Worm (Caenorhabditis elegans) whole organism, L2 larva: ENCODE measurements around the gene gpcp-2.

Experiments
- F13H6.1 ChIP-seq: sonication (generic microtip); optimal IDR thresholded peaks from 2 replicates; lab custom pipeline; 2016; ENCODE audit warnings: missing genetic modification characterization, missing compliant biosample characterization
- alr-1 ChIP-seq: fragments of 150-350 bp; optimal IDR thresholded peaks from 2 replicates; lab custom pipeline; 2014; ENCODE audit warnings: missing biosample characterization, missing genetic modification characterization
- ama-1 ChIP-seq: fragments of 150-350 bp; optimal IDR thresholded peaks from 2 replicates; lab custom pipeline; 2018; ENCODE audit warnings: inconsistent platforms
- blmp-1 ChIP-seq: sonication (generic microtip); optimal IDR thresholded peaks from 2 replicates; lab custom pipeline; 2017; ENCODE audit warnings: missing genetic modification characterization, mild to moderate bottlenecking, missing compliant biosample characterization, antibody characterized with exemption, moderate library complexity; ENCODE audit not compliant: insufficient read depth
- elt-1 ChIP-seq: fragments of 150-350 bp; optimal IDR thresholded peaks from 2 replicates; lab custom pipeline; 2014; ENCODE audit warnings: missing biosample characterization, missing genetic modification characterization
- fos-1 ChIP-seq: fragments of 150-350 bp; optimal IDR thresholded peaks from 2 replicates; lab custom pipeline; 2014; ENCODE audit warnings: missing biosample characterization, missing genetic modification characterization
- lin-11 ChIP-seq: fragments of 150-350 bp; sonication (generic microtip); optimal IDR thresholded peaks from 2 replicates; lab custom pipeline; 2014; ENCODE audit warnings: missing biosample characterization, missing genetic modification characterization, inconsistent platforms, mixed read lengths
- nhr-11 ChIP-seq: fragments of 150-350 bp; optimal IDR thresholded peaks from 2 replicates; lab custom pipeline; 2014; ENCODE audit warnings: missing biosample characterization, missing genetic modification characterization
- skn-1 ChIP-seq: sonication (generic microtip); optimal IDR thresholded peaks from 2 replicates; lab custom pipeline; 2017; ENCODE audit warnings: missing biosample characterization, missing genetic modification characterization

DNA sequence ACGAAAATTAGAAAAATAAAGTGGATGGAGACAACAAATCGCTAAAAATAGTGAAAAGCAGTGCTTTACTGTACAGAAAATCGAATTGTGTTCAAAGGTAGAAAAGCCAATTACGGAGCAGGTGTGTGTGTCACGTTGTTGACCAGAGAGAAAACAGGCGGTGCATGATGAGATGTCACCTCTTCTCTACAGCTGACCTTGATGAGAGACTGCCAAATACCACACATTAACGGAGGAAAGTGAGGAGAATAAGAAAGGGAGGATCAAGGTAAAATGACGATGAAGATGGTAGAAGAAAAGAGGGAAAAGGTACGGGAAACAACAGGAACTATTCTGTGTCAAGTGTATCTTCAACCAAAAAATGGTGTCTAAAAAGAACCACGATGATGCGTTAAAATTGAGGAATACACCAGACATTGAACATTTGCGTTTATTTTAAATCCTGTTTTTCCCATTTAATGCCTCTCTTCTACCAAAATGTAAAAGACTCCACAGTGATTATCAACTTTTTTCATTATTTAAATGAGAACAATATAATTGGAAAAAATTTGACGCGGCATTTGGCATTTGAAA lies 26.1 kb upstream of the gpcp-2 start:
- no peak for TF ChIP-seq fos-1 (tag; lab: Kevin White, UChicago)
- no peak for TF ChIP-seq F13H6.1
- no peak for TF ChIP-seq blmp-1 (tag; lab: Kevin White, UChicago)
- TF ChIP-seq ama-1 (lab: Kevin White, UChicago) = no peak
- no peak for TF ChIP-seq elt-1
- no peak for TF ChIP-seq skn-1 (tag; lab: Kevin White, UChicago)
- no peak for TF ChIP-seq lin-11 (tag; lab: Kevin White, UChicago)
- no peak for TF ChIP-seq nhr-11 (tag; lab: Kevin White, UChicago)
- no peak for TF ChIP-seq alr-1 (tag; lab: Kevin White, UChicago)
